Fruit fly (Drosophila melanogaster) whole organism, embryonic: Measurements from ENCODE around the gene CG5290.

ENCODE experiments used
- CG10209 ChIP-seq: fragments of 200-800 bp; sonication (Bioruptor generic); optimal IDR thresholded peaks from 3 replicates; lab custom pipeline; 2017; ENCODE audit warnings: missing biosample characterization, mild to moderate bottlenecking, missing genetic modification characterization, missing genetic modification reagents
- CG12104 ChIP-seq: fragments of 200-800 bp; sonication (Bioruptor generic); optimal IDR thresholded peaks from 3 replicates; lab custom pipeline; 2016; ENCODE audit warnings: missing biosample characterization, missing genetic modification characterization
- CG12155 ChIP-seq: fragments of 200-800 bp; sonication (Bioruptor generic); optimal IDR thresholded peaks from 3 replicates; lab custom pipeline; 2016; ENCODE audit warnings: missing biosample characterization, missing genetic modification characterization
- CG12769 ChIP-seq: fragments of 200-800 bp; sonication (Bioruptor generic); optimal IDR thresholded peaks from 2 replicates; lab custom pipeline; 2019; ENCODE audit warnings: missing biosample characterization, mild to moderate bottlenecking, missing genetic modification characterization, moderate library complexity
- CG1603 ChIP-seq: fragments of 200-800 bp; sonication (Bioruptor generic); optimal IDR thresholded peaks from 2 replicates; lab custom pipeline; 2019; ENCODE audit warnings: missing biosample characterization, mild to moderate bottlenecking, missing genetic modification characterization, moderate library complexity
- CG18476 ChIP-seq: fragments of 200-800 bp; sonication (Bioruptor generic); optimal IDR thresholded peaks from 2 replicates; lab custom pipeline; 2016; ENCODE audit warnings: missing biosample characterization, mild to moderate bottlenecking, missing genetic modification characterization
- CG18599 ChIP-seq: fragments of 200-800 bp; sonication (Bioruptor generic); optimal IDR thresholded peaks from 3 replicates; lab custom pipeline; 2017; ENCODE audit warnings: missing biosample characterization, missing genetic modification characterization, mild to moderate bottlenecking, moderate library complexity, missing genetic modification reagents
- CG2678 ChIP-seq: fragments of 200-800 bp; sonication (Bioruptor generic); optimal IDR thresholded peaks from 3 replicates; lab custom pipeline; 2019; ENCODE audit warnings: missing biosample characterization, mild to moderate bottlenecking, missing genetic modification characterization, moderate library complexity
- CG34376 ChIP-seq: fragments of 200-800 bp; sonication (Bioruptor generic); optimal IDR thresholded peaks from 2 replicates; lab custom pipeline; 2018; ENCODE audit warnings: missing biosample characterization, mild to moderate bottlenecking, missing genetic modification characterization
- CG5245 ChIP-seq: fragments of 200-800 bp; sonication (Bioruptor generic); optimal IDR thresholded peaks from 3 replicates; lab custom pipeline; 2016; ENCODE audit warnings: missing biosample characterization, missing genetic modification characterization
- CG7372 ChIP-seq: fragments of 200-800 bp; sonication (Bioruptor generic); IDR thresholded peaks from 2 replicates; pipeline ENCODE4 v1.3.6; 2022; ENCODE audit warnings: missing biosample characterization, missing genetic modification characterization
- D19B ChIP-seq: fragments of 200-800 bp; sonication (Bioruptor generic); optimal IDR thresholded peaks from 2 replicates; lab custom pipeline; 2017; ENCODE audit warnings: missing biosample characterization, mild to moderate bottlenecking, missing genetic modification characterization
- Drgx ChIP-seq: fragments of 200-800 bp; sonication (Bioruptor generic); IDR thresholded peaks from 2 replicates; pipeline ENCODE4 v1.3.6; 2022; ENCODE audit warnings: missing biosample characterization, missing genetic modification characterization
- Hr78 ChIP-seq, 2 experiments: fragments of 200-800 bp in 1 of 2; fragments of >200 bp in 1 of 2; sonication (Bioruptor generic) in 1 of 2; optimal IDR thresholded peaks; 2 replicates each; lab custom pipeline; 2017 to 2019; ENCODE audit warnings: missing biosample characterization in 2 of 2, missing genetic modification characterization in 2 of 2, mild to moderate bottlenecking in 1 of 2, moderate library complexity in 1 of 2
- Med ChIP-seq: fragments of 200-800 bp; sonication (Bioruptor generic); peaks from one replicate; lab custom pipeline; 2016; ENCODE audit warnings: missing biosample characterization, missing genetic modification characterization, mild to moderate bottlenecking, inconsistent platforms, moderate library complexity
- Rfx ChIP-seq: fragments of 200-800 bp; sonication (Bioruptor generic); IDR thresholded peaks from 2 replicates; pipeline ENCODE4 v1.3.6; 2022; ENCODE audit warnings: missing biosample characterization, missing genetic modification characterization
- Sox102F ChIP-seq: fragments of 200-800 bp; sonication (Bioruptor generic); optimal IDR thresholded peaks from 2 replicates; lab custom pipeline; 2018; ENCODE audit warnings: missing biosample characterization, mild to moderate bottlenecking, missing genetic modification characterization, moderate library complexity
- ase ChIP-seq: fragments of 200-800 bp; sonication (Bioruptor generic); IDR thresholded peaks from 3 replicates; pipeline ENCODE4 v1.3.6; 2022; ENCODE audit warnings: missing biosample characterization, missing genetic modification characterization
- chinmo ChIP-seq: fragments of 200-800 bp; sonication (Bioruptor generic); IDR thresholded peaks from 4 replicates; pipeline ENCODE4 v1.3.6; 2022; ENCODE audit warnings: missing biosample characterization, missing genetic modification characterization; ENCODE audit not compliant: partially characterized antibody
- cwo ChIP-seq: fragments of 200-800 bp; sonication (Bioruptor generic); optimal IDR thresholded peaks from 3 replicates; lab custom pipeline; 2017; ENCODE audit warnings: missing biosample characterization, missing genetic modification characterization, mild to moderate bottlenecking, moderate library complexity, missing genetic modification reagents
- exex ChIP-seq: fragments of 200-800 bp; sonication (Bioruptor generic); optimal IDR thresholded peaks from 4 replicates; lab custom pipeline; 2018; ENCODE audit warnings: missing biosample characterization, mild to moderate bottlenecking, missing genetic modification characterization, moderate library complexity
- grau ChIP-seq: fragments of 200-800 bp; optimal IDR thresholded peaks from 3 replicates; lab custom pipeline; 2019; ENCODE audit warnings: missing biosample characterization, mild to moderate bottlenecking, missing genetic modification characterization, moderate library complexity
- jigr1 ChIP-seq: fragments of 200-800 bp; sonication (Bioruptor generic); IDR thresholded peaks from 3 replicates; pipeline ENCODE4 v1.3.6; 2022; ENCODE audit warnings: missing biosample characterization, missing genetic modification characterization
- lilli ChIP-seq: fragments of 200-800 bp; sonication (Bioruptor generic); optimal IDR thresholded peaks from 3 replicates; lab custom pipeline; 2016; ENCODE audit warnings: missing biosample characterization, missing genetic modification characterization
- lov ChIP-seq, 2 experiments: fragments of 200-800 bp in 1 of 2; fragments of >200 bp in 1 of 2; sonication (Bioruptor generic) in 1 of 2; IDR thresholded peaks in 1 of 2; optimal IDR thresholded peaks in 1 of 2; 2 replicates in 1 of 2; 3 replicates in 1 of 2; pipeline versions ENCODE4 v1.3.6 to Lab custom; 2017 to 2022; ENCODE audit warnings: missing biosample characterization in 1 of 2, missing genetic modification characterization in 1 of 2
- mirr ChIP-seq: fragments of 200-800 bp; sonication (Bioruptor generic); optimal IDR thresholded peaks from 3 replicates; lab custom pipeline; 2018; ENCODE audit warnings: missing biosample characterization, mild to moderate bottlenecking, missing genetic modification characterization
- p53 ChIP-seq: fragments of 200-800 bp; sonication (Bioruptor generic); optimal IDR thresholded peaks from 2 replicates; lab custom pipeline; 2016; ENCODE audit warnings: missing biosample characterization, missing genetic modification characterization
- row ChIP-seq: fragments of 200-800 bp; sonication (Bioruptor generic); IDR thresholded peaks from 3 replicates; pipeline ENCODE4 v1.3.6; 2022; ENCODE audit warnings: missing biosample characterization, missing genetic modification characterization
- sd ChIP-seq: fragments of 200-800 bp; sonication (Bioruptor generic); optimal IDR thresholded peaks from 3 replicates; lab custom pipeline; 2018; ENCODE audit warnings: missing biosample characterization, mild to moderate bottlenecking, missing genetic modification characterization, moderate library complexity
- slp2 ChIP-seq: fragments of 200-800 bp; sonication (Bioruptor generic); optimal IDR thresholded peaks from 2 replicates; lab custom pipeline; 2016; ENCODE audit warnings: missing biosample characterization, missing genetic modification characterization
- stc ChIP-seq: fragments of 200-800 bp; sonication (Bioruptor generic); IDR thresholded peaks from 2 replicates; pipeline ENCODE4 v1.3.6; 2022; ENCODE audit warnings: missing biosample characterization, missing genetic modification characterization
- sug ChIP-seq: fragments of 200-800 bp; optimal IDR thresholded peaks from 2 replicates; lab custom pipeline; 2019; ENCODE audit warnings: missing biosample characterization, mild to moderate bottlenecking, missing genetic modification characterization, moderate library complexity
- trem ChIP-seq: fragments of 200-800 bp; optimal IDR thresholded peaks from 3 replicates; lab custom pipeline; 2019; ENCODE audit warnings: missing biosample characterization, mild to moderate bottlenecking, missing genetic modification characterization, moderate library complexity
- wdn ChIP-seq: fragments of 200-800 bp; sonication (Bioruptor generic); IDR thresholded peaks from 2 replicates; pipeline ENCODE4 v1.3.6; 2022; ENCODE audit warnings: missing biosample characterization, missing genetic modification characterization
- zfh1 ChIP-seq: fragments of 200-800 bp; sonication (Bioruptor generic); IDR thresholded peaks from 3 replicates; pipeline ENCODE4 v1.3.6; 2022; ENCODE audit warnings: missing biosample characterization, missing genetic modification characterization

The CG5290 gene

dm6 chr3L:17904593-17904992 lies 7.8 kb downstream of the CG5290 start (continued):
- peak in 1 of 2 experiments; percentile 30 for TF ChIP-seq Hr78 (GFP tag; optimal IDR thresholded peaks at IDR 0.05; lab: Kevin White, UChicago)
- no peak for TF ChIP-seq p53 (GFP tag; lab: Kevin White, UChicago)
- no peak for TF ChIP-seq CG5245
- TF ChIP-seq Med = peak; percentile 69
- peak; percentile 2 for TF ChIP-seq CG1603 (tag; lab: Kevin White, UChicago)
- TF ChIP-seq CG10209 (GFP tag; lab: Kevin White, UChicago) = peak; percentile 0
- 0 out of 2 replicates have a peak, but pooled peaks have one; percentile 6 for TF ChIP-seq stc (GFP tag; lab: Robert Waterston, UW)
- TF ChIP-seq row (GFP tag; lab: Robert Waterston, UW) = peak; percentile 15; the same call in 1 of the 3 replicates
- peak; percentile 6 for TF ChIP-seq Sox102F
- TF ChIP-seq CG12104 (GFP tag; lab: Kevin White, UChicago) = no peak
- 0 out of 2 replicates have a peak, but pooled peaks have one; percentile 14 for TF ChIP-seq Rfx (GFP tag; lab: Robert Waterston, UW)
- TF ChIP-seq slp2 (GFP tag; lab: Kevin White, UChicago) = no peak
- peak; percentile 73; the same call in 1 of the 4 replicates for TF ChIP-seq chinmo (GFP tag; lab: Robert Waterston, UW)
- peak; percentile 45 for TF ChIP-seq grau (tag; lab: Kevin White, UChicago)
- TF ChIP-seq mirr (GFP tag; lab: Kevin White, UChicago) = peak; percentile 61
- TF ChIP-seq trem (tag; lab: Kevin White, UChicago) = no peak
- no peak for TF ChIP-seq lov (optimal IDR thresholded peaks at IDR 0.05; lab: Kevin White, UChicago)
- TF ChIP-seq lov (GFP tag; IDR thresholded peaks at IDR 0.05; lab: Robert Waterston, UW) = 0 out of 3 replicates have a peak, but pooled peaks have one; percentile 33
- TF ChIP-seq jigr1 = no peak
- peak; percentile 3 for TF ChIP-seq sd
- 0 out of 3 replicates have a peak, but pooled peaks have one; percentile 8 for TF ChIP-seq zfh1 (GFP tag; lab: Robert Waterston, UW)
- TF ChIP-seq CG12769 (tag; lab: Kevin White, UChicago) = peak; percentile 4
- TF ChIP-seq lilli = peak; percentile 4
- TF ChIP-seq CG12155 (GFP tag; lab: Kevin White, UChicago) = peak; percentile 13
- peak; percentile 23 for TF ChIP-seq exex (tag; lab: Kevin White, UChicago)
- TF ChIP-seq, all 482 proteins: peak for 26

- TF ChIP-seq ase (GFP tag; lab: Robert Waterston, UW) = no peak
- peak; percentile 13 for TF ChIP-seq CG34376
- TF ChIP-seq CG18476 (GFP tag; lab: Kevin White, UChicago) = peak; percentile 24
- TF ChIP-seq D19B (GFP tag; lab: Kevin White, UChicago) = no peak
- TF ChIP-seq exex (tag; lab: Kevin White, UChicago) = peak; percentile 53
- TF ChIP-seq sug (tag; lab: Kevin White, UChicago) = peak; percentile 60
- TF ChIP-seq cwo = peak; percentile 68
- TF ChIP-seq mirr (GFP tag; lab: Kevin White, UChicago) = peak; percentile 60
- peak; percentile 21 for TF ChIP-seq CG18599 (GFP tag; lab: Kevin White, UChicago)
- 0 out of 2 replicates have a peak, but pooled peaks have one; percentile 18 for TF ChIP-seq Drgx (GFP tag; lab: Robert Waterston, UW)
- 0 out of 3 replicates have a peak, but pooled peaks have one; percentile 8 for TF ChIP-seq row (GFP tag; lab: Robert Waterston, UW)
Measured at dm6 chr3L:17903813-17904416, 8.4 kb downstream of the CG5290 start.

dm6 chr3L:17902621-17903020 lies 9.7 kb downstream of the CG5290 start:
- TF ChIP-seq CG7372 (GFP tag; lab: Robert Waterston, UW) (0 out of 2 replicates have a peak, but pooled peaks have one; percentile 13), wdn (GFP tag; lab: Robert Waterston, UW) (no peak), CG2678 (tag; lab: Kevin White, UChicago) (peak; percentile 6)
- TF ChIP-seq, all 482 proteins: peak for 2
